Fruit fly (Drosophila melanogaster) Kc167 (cell line): ENCODE results near the gene Zaf1.

Experiments used
- Sin3A ChIP-seq: fragments of >200 bp; optimal IDR thresholded peaks from 2 replicates; lab custom pipeline; 2018; ENCODE audit warnings: missing external identifiers
- h ChIP-seq: fragments of >200 bp; optimal IDR thresholded peaks from 3 replicates; lab custom pipeline; 2018; ENCODE audit warnings: missing external identifiers
- insv ChIP-seq: fragments of >200 bp; optimal IDR thresholded peaks from 3 replicates; lab custom pipeline; 2018; ENCODE audit warnings: missing external identifiers

DNA sequence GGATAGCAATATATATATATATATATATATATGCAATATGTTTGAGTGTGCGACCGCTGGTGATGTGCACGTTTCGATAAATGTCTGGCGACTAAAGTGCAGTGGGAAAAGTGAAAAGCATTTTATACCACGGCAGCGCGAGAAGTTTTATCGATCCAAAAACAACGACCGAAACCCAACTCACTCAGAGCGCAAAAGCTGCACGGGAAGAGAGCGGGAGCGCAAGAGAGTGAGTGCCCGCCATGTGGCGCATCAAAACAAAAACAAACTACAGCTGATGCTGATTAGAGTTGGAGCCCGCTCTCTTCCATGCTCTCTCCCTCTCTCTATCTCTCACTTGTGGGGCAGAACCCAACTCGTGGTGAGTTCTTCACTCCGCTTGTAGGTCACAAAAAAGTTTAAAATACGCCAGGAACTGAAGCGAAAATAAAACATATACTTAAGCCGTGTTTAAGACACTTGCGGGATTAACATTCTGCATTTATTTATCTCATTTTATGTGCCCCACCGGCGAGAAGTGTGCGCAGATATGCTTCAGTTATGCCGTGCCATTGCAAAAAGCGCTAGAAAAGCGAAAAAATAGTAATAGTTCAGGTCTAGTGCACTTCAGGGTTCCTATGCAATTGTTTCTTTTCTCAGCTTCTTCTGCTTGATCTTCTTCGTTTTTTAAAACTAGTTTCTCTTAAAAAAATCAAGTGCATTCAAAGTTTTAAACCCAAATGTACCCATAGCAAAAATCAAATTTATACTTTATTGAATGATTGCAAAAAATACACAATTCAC is 20.6 kb downstream of the Zaf1 start:
- no peak for TF ChIP-seq Sin3A (lab: Kevin White, UChicago)
- no peak for TF ChIP-seq h (lab: Kevin White, UChicago)
- no peak for TF ChIP-seq insv (lab: Kevin White, UChicago)
